5 fruit fly cellular contexts compared by ENCODE assay signal in the genomic region with DNA sequence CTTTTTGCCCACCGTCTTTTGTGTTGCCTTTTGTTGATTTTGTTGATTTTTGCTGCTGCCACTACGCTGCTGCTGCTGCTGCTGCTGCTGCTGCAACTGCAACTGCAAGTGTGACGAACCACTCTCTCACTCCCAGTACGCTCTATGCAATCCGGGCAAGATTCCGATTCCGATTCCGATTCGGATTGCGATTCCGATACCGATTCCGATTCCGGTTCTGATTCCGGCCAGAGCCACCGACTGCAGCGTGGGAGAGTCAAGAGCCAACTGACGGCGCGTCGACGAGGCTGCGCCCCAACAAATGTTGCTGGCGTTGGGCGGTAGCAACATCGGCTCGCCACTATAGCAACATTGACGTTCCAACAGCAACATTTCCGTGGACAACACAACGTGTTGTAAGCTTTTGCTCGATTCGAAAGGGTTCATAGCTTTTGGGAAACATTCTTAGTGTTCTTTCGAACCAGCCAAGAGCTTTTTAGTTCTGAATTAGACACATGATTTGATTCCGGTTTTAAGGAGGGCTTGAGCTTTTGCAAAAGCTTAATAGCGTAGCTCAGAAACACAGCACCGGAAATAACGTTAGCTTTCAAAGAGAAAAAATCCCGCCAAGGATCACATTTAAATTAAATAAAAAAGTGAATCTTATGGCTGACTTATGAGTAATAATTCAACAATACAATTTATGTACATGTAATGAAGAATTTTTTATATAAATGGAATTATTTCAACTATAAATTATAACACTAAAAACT.
TF ChIP-seq lines count a peak whose summit lies in the region.

A gene (minus strand): TSS at position 269 of the 752 bp plus-strand sequence.

- TF ChIP-seq CTCF in whole organism, embryonic (GFP tag; optimal IDR thresholded peaks at IDR 0.05; lab: Kevin White, UChicago) = peak; percentile 69

TF ChIP-seq in whole organism, adult, 20 proteins besides CTCF, POLR2A, EP300 and RAD21 (continues in another document):
- peak; percentile 8 for TF ChIP-seq Hr96 (GFP tag; optimal IDR thresholded peaks at IDR 0.05; lab: Kevin White, UChicago)
- TF ChIP-seq Clk (GFP tag; optimal IDR thresholded peaks at IDR 0.05; lab: Kevin White, UChicago) = no peak
- no peak for TF ChIP-seq CG11617 (GFP tag; optimal IDR thresholded peaks at IDR 0.05; lab: Kevin White, UChicago)
- peak; percentile 24 for TF ChIP-seq Mnt (GFP tag; optimal IDR thresholded peaks at IDR 0.05; lab: Kevin White, UChicago)
- no peak for TF ChIP-seq cic (GFP tag; optimal IDR thresholded peaks at IDR 0.05; lab: Kevin White, UChicago)
- peak; percentile 44 for TF ChIP-seq CG33017 (tag; optimal IDR thresholded peaks at IDR 0.05; lab: Kevin White, UChicago)
- no peak for TF ChIP-seq cnc (optimal IDR thresholded peaks at IDR 0.05; lab: Kevin White, UChicago)
- TF ChIP-seq bab1 (GFP tag; optimal IDR thresholded peaks at IDR 0.05; lab: Kevin White, UChicago) = no peak
- TF ChIP-seq pad (GFP tag; optimal IDR thresholded peaks at IDR 0.05; lab: Kevin White, UChicago) = no peak
- peak; percentile 6 for TF ChIP-seq CG12768 (GFP tag; optimal IDR thresholded peaks at IDR 0.05; lab: Kevin White, UChicago)
- TF ChIP-seq CG5204 (GFP tag; optimal IDR thresholded peaks at IDR 0.05; lab: Kevin White, UChicago) = no peak
- TF ChIP-seq tj (GFP tag; optimal IDR thresholded peaks at IDR 0.05; lab: Kevin White, UChicago) = no peak
- peak; percentile 8 for TF ChIP-seq CG7101 (tag; optimal IDR thresholded peaks at IDR 0.05; lab: Kevin White, UChicago)
- TF ChIP-seq kay (GFP tag; lab: Kevin White, UChicago; ENCODE audit: borderline replicate concordance) = no peak
- no peak for TF ChIP-seq Crg-1 (GFP tag; optimal IDR thresholded peaks at IDR 0.05; lab: Kevin White, UChicago)
- peak; percentile 1 for TF ChIP-seq ovo (GFP tag; optimal IDR thresholded peaks at IDR 0.05; lab: Kevin White, UChicago)
- no peak for TF ChIP-seq toe (GFP tag; optimal IDR thresholded peaks at IDR 0.05; lab: Kevin White, UChicago)

TF ChIP-seq in whole organism, embryonic, 481 proteins besides CTCF, POLR2A, EP300 and RAD21 (continues in another document):
- TF ChIP-seq CG4424 (GFP tag; optimal IDR thresholded peaks at IDR 0.05; lab: Kevin White, UChicago) (no peak), slou (GFP tag; optimal IDR thresholded peaks at IDR 0.05; lab: Kevin White, UChicago) (no peak), CG15514 (GFP tag; optimal IDR thresholded peaks at IDR 0.05; lab: Kevin White, UChicago) (peak; percentile 97), CG34376 (GFP tag; optimal IDR thresholded peaks at IDR 0.05; lab: Kevin White, UChicago) (no peak), Hmr (GFP tag; optimal IDR thresholded peaks at IDR 0.05; lab: Kevin White, UChicago) (peak; percentile 42), Scr (GFP tag; IDR thresholded peaks at IDR 0.05; lab: Robert Waterston, UW; ENCODE audit: partially characterized antibody) (no peak), CG32772 (GFP tag; IDR thresholded peaks at IDR 0.05; lab: Robert Waterston, UW) (no peak), CG42726 (GFP tag; IDR thresholded peaks at IDR 0.05; lab: Robert Waterston, UW; ENCODE audit: partially characterized antibody) (0 out of 2 replicates have a peak, but pooled peaks have one; percentile 47), schlank (tag; optimal IDR thresholded peaks at IDR 0.05; lab: Kevin White, UChicago) (no peak), Ets97D (GFP tag; optimal IDR thresholded peaks at IDR 0.05; lab: Kevin White, UChicago) (peak; percentile 81), E2f2 (GFP tag; IDR thresholded peaks at IDR 0.05; lab: Robert Waterston, UW) (0 out of 2 replicates have a peak, but pooled peaks have one; percentile 27), CG34224 (GFP tag; IDR thresholded peaks at IDR 0.05; lab: Robert Waterston, UW; ENCODE audit: partially characterized antibody) (0 out of 3 replicates have a peak, but pooled peaks have one; percentile 9), ewg (GFP tag; optimal IDR thresholded peaks at IDR 0.05; lab: Kevin White, UChicago) (peak; percentile 20), Dref (GFP tag; IDR thresholded peaks at IDR 0.05; lab: Robert Waterston, UW) (peak; percentile 26; the same call in 1 of the 2 replicates)

TF ChIP-seq in whole organism, prepupa, 60 proteins besides CTCF, POLR2A, EP300 and RAD21:
- TF ChIP-seq Eip78C (GFP tag; lab: Kevin White, UChicago) (peak; percentile 65), fd59A (GFP tag; optimal IDR thresholded peaks at IDR 0.05; lab: Kevin White, UChicago) (no peak), CG8319 (GFP tag; optimal IDR thresholded peaks at IDR 0.05; lab: Kevin White, UChicago) (no peak), CG1621 (tag; optimal IDR thresholded peaks at IDR 0.05; lab: Kevin White, UChicago) (no peak), dsx (GFP tag; optimal IDR thresholded peaks at IDR 0.05; lab: Kevin White, UChicago; ENCODE audit: poor library complexity, severe bottlenecking) (no peak), svp (GFP tag; lab: Kevin White, UChicago) (peak; percentile 54)

TF ChIP-seq in whole organism, pupa, 21 proteins besides CTCF, POLR2A, EP300 and RAD21:
- TF ChIP-seq CG15710 (tag; optimal IDR thresholded peaks at IDR 0.05; lab: Kevin White, UChicago) (no peak), CG12605 (GFP tag; IDR thresholded peaks at IDR 0.05; lab: Robert Waterston, UW) (0 out of 2 replicates have a peak, but pooled peaks have one; percentile 13)

TF ChIP-seq in whole organism, wandering third instar larva, 38 proteins besides CTCF, POLR2A, EP300 and RAD21:
- TF ChIP-seq brk (GFP tag; optimal IDR thresholded peaks at IDR 0.05; lab: Kevin White, UChicago) (peak; percentile 8), Dif (GFP tag; optimal IDR thresholded peaks at IDR 0.05; lab: Kevin White, UChicago; ENCODE audit: partially characterized antibody) (no peak), Hnf4 (GFP tag; optimal IDR thresholded peaks at IDR 0.05; lab: Kevin White, UChicago) (no peak), usp (GFP tag; optimal IDR thresholded peaks at IDR 0.05; lab: Kevin White, UChicago) (no peak), ey (GFP tag; optimal IDR thresholded peaks at IDR 0.05; lab: Kevin White, UChicago) (no peak), br (GFP tag; optimal IDR thresholded peaks at IDR 0.05; lab: Kevin White, UChicago) (no peak), Dfd (GFP tag; optimal IDR thresholded peaks at IDR 0.05; lab: Kevin White, UChicago) (peak; percentile 46), Jra (GFP tag; optimal IDR thresholded peaks at IDR 0.05; lab: Kevin White, UChicago) (no peak), OdsH (GFP tag; optimal IDR thresholded peaks at IDR 0.05; lab: Kevin White, UChicago) (no peak), GATAd (GFP tag; optimal IDR thresholded peaks at IDR 0.05; lab: Kevin White, UChicago) (no peak), jim (GFP tag; optimal IDR thresholded peaks at IDR 0.05; lab: Kevin White, UChicago) (no peak)
